Worm (Caenorhabditis elegans) whole organism, midembryonic: Measurements from ENCODE around the gene C12D8.20.

Source experiments
- T22C8.4 ChIP-seq: fragments of 200-800 bp; sonication (Bioruptor generic); IDR thresholded peaks from 2 replicates; pipeline ENCODE4 v1.3.6; 2022; ENCODE audit warnings: missing genetic modification characterization, missing compliant biosample characterization
- cog-1 ChIP-seq: sonication (generic microtip); optimal IDR thresholded peaks from 2 replicates; lab custom pipeline; 2016; ENCODE audit warnings: missing genetic modification characterization, missing compliant biosample characterization
- flt-1 ChIP-seq: fragments of 200-800 bp; sonication (Bioruptor generic); IDR thresholded peaks from 2 replicates; pipeline ENCODE4 v1.3.6; 2022; ENCODE audit warnings: missing genetic modification characterization, missing compliant biosample characterization
- klf-2 ChIP-seq: fragments of 200-800 bp; sonication (Bioruptor generic); conservative IDR thresholded peaks from 2 replicates; pipeline ENCODE4 v1.3.6; 2022; ENCODE audit warnings: missing genetic modification reagents, missing genetic modification characterization, missing compliant biosample characterization
- med-1 ChIP-seq: sonication (generic microtip); optimal IDR thresholded peaks from 2 replicates; lab custom pipeline; 2017; ENCODE audit warnings: missing genetic modification characterization, mild to moderate bottlenecking, missing compliant biosample characterization, antibody characterized with exemption, missing genetic modification reagents; ENCODE audit not compliant: insufficient read depth
- ref-1 ChIP-seq: fragments of 200-800 bp; sonication (Bioruptor generic); conservative IDR thresholded peaks from 2 replicates; pipeline ENCODE4 v1.3.6; 2022; ENCODE audit warnings: missing genetic modification reagents, missing genetic modification characterization, missing compliant biosample characterization
- tab-1 ChIP-seq: fragments of 200-800 bp; sonication (Bioruptor generic); IDR thresholded peaks from 2 replicates; pipeline ENCODE4 v1.3.6; 2022; ENCODE audit warnings: missing genetic modification characterization, missing compliant biosample characterization
- ztf-23 ChIP-seq: fragments of 200-800 bp; sonication (Bioruptor generic); IDR thresholded peaks from 2 replicates; pipeline ENCODE4 v1.3.6; 2022; ENCODE audit warnings: missing genetic modification reagents, missing genetic modification characterization, missing compliant biosample characterization

DNA sequence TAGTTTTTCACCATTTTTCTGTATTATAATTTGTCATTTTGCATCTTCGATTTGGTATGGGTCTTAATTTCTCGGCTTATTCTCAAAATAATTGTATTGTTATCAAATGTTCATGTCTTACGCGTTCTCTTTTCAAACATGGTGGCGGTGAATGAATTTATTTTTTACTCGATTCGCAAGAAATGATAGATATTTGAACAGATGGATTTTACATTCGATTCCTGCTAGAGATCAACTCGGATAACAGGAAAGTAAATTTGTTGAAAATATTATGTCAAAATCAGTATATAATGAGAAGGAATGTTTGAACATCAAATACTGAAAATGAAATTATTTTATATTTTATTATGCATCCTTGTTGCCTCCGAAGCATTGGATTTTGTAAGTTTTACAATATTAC, 39.1 kb upstream of the C12D8.20 start, which contains the start of gene ZK856.4:
- TF ChIP-seq med-1 (GFP tag; lab: Kevin White, UChicago) (no peak), klf-2 (no peak), ref-1 (GFP tag; lab: Robert Waterston, UW) (no peak), cog-1 (tag; lab: Kevin White, UChicago) (no peak), flt-1 (no peak), ztf-23 (no peak), tab-1 (no peak), T22C8.4 (GFP tag; lab: Robert Waterston, UW) (no peak)
